Worm (Caenorhabditis elegans) whole organism, L2 larva: Measurements from ENCODE around the gene T23B5.4.
A peak's percentile ranks its signal among the peaks of the same experiment; 100 is the strongest.

Experiments
- F13H6.1 ChIP-seq: sonication (generic microtip); optimal IDR thresholded peaks from 2 replicates; lab custom pipeline; 2016; ENCODE audit warnings: missing genetic modification characterization, missing compliant biosample characterization
- ZK546.5 ChIP-seq: sonication (generic microtip); optimal IDR thresholded peaks from 2 replicates; lab custom pipeline; 2017; ENCODE audit warnings: missing biosample characterization, missing genetic modification characterization
- aly-2 ChIP-seq: fragments of 150-350 bp; optimal IDR thresholded peaks from 2 replicates; lab custom pipeline; 2014; ENCODE audit warnings: missing biosample characterization, missing genetic modification characterization
- ama-1 ChIP-seq: fragments of 150-350 bp; optimal IDR thresholded peaks from 2 replicates; lab custom pipeline; 2018; ENCODE audit warnings: inconsistent platforms
- blmp-1 ChIP-seq: sonication (generic microtip); optimal IDR thresholded peaks from 2 replicates; lab custom pipeline; 2017; ENCODE audit warnings: missing genetic modification characterization, mild to moderate bottlenecking, missing compliant biosample characterization, antibody characterized with exemption, moderate library complexity; ENCODE audit not compliant: insufficient read depth
- crh-2 ChIP-seq: sonication (generic microtip); optimal IDR thresholded peaks from 2 replicates; lab custom pipeline; 2017; ENCODE audit warnings: missing biosample characterization, missing genetic modification characterization
- dmd-4 ChIP-seq: sonication (generic microtip); optimal IDR thresholded peaks from 2 replicates; lab custom pipeline; 2017; ENCODE audit warnings: missing biosample characterization, missing genetic modification characterization
- elt-1 ChIP-seq: fragments of 150-350 bp; optimal IDR thresholded peaks from 2 replicates; lab custom pipeline; 2014; ENCODE audit warnings: missing biosample characterization, missing genetic modification characterization
- elt-3 ChIP-seq: sonication (generic microtip); optimal IDR thresholded peaks from 2 replicates; lab custom pipeline; 2017; ENCODE audit warnings: missing biosample characterization, missing genetic modification characterization
- fos-1 ChIP-seq: fragments of 150-350 bp; optimal IDR thresholded peaks from 2 replicates; lab custom pipeline; 2014; ENCODE audit warnings: missing biosample characterization, missing genetic modification characterization
- gmeb-1 ChIP-seq: fragments of 150-350 bp; optimal IDR thresholded peaks from 2 replicates; lab custom pipeline; 2014; ENCODE audit warnings: missing biosample characterization, missing genetic modification characterization
- lin-11 ChIP-seq: fragments of 150-350 bp; sonication (generic microtip); optimal IDR thresholded peaks from 2 replicates; lab custom pipeline; 2014; ENCODE audit warnings: missing biosample characterization, missing genetic modification characterization, inconsistent platforms, mixed read lengths
- lin-13 ChIP-seq: fragments of 150-350 bp; optimal IDR thresholded peaks from 2 replicates; lab custom pipeline; 2014; ENCODE audit warnings: missing biosample characterization, missing genetic modification reagents, missing genetic modification characterization
- lsy-2 ChIP-seq, 2 experiments: fragments of 150-350 bp in 1 of 2; sonication (generic microtip) in 1 of 2; optimal IDR thresholded peaks; 2 replicates each; lab custom pipeline; 2014 to 2017; ENCODE audit warnings: missing biosample characterization in 2 of 2, missing genetic modification characterization in 2 of 2
- mbf-1 ChIP-seq: sonication (generic microtip); optimal IDR thresholded peaks from 2 replicates; lab custom pipeline; 2017; ENCODE audit warnings: missing biosample characterization, missing genetic modification characterization
- mdl-1 ChIP-seq, 2 experiments: fragments of 150-350 bp in 1 of 2; sonication (generic microtip) in 1 of 2; optimal IDR thresholded peaks; 2 replicates each; lab custom pipeline; 2017; ENCODE audit warnings: missing biosample characterization in 2 of 2, missing genetic modification characterization in 2 of 2
- nhr-10 ChIP-seq: sonication (generic microtip); optimal IDR thresholded peaks from 2 replicates; lab custom pipeline; 2017; ENCODE audit warnings: missing biosample characterization, missing genetic modification characterization
- nhr-11 ChIP-seq: fragments of 150-350 bp; optimal IDR thresholded peaks from 2 replicates; lab custom pipeline; 2014; ENCODE audit warnings: missing biosample characterization, missing genetic modification characterization
- nhr-12 ChIP-seq: fragments of 150-350 bp; optimal IDR thresholded peaks from 2 replicates; lab custom pipeline; 2014; ENCODE audit warnings: missing biosample characterization, missing genetic modification characterization
- nhr-21 ChIP-seq: fragments of 150-350 bp; optimal IDR thresholded peaks from 2 replicates; lab custom pipeline; 2014; ENCODE audit warnings: missing biosample characterization, missing genetic modification characterization
- nhr-237 ChIP-seq: fragments of 150-350 bp; optimal IDR thresholded peaks from 2 replicates; lab custom pipeline; 2014; ENCODE audit warnings: missing biosample characterization, missing genetic modification characterization
- nhr-25 ChIP-seq: fragments of 150-350 bp; sonication (generic microtip); optimal IDR thresholded peaks from 3 replicates; lab custom pipeline; 2014; ENCODE audit warnings: missing biosample characterization, missing genetic modification characterization
- nhr-77 ChIP-seq: fragments of 150-350 bp; optimal IDR thresholded peaks from 2 replicates; lab custom pipeline; 2014; ENCODE audit warnings: missing biosample characterization, missing genetic modification characterization
- peb-1 ChIP-seq: fragments of 150-350 bp; optimal IDR thresholded peaks from 2 replicates; lab custom pipeline; 2014; ENCODE audit warnings: missing biosample characterization, missing genetic modification characterization
- skn-1 ChIP-seq: sonication (generic microtip); optimal IDR thresholded peaks from 2 replicates; lab custom pipeline; 2017; ENCODE audit warnings: missing biosample characterization, missing genetic modification characterization
- sma-3 ChIP-seq: sonication (generic microtip); optimal IDR thresholded peaks from 2 replicates; lab custom pipeline; 2016; ENCODE audit warnings: missing genetic modification reagents, missing genetic modification characterization, missing compliant biosample characterization
- sma-9 ChIP-seq, 2 experiments: fragments of 150-350 bp in 1 of 2; sonication (generic microtip) in 1 of 2; optimal IDR thresholded peaks; 2 replicates each; lab custom pipeline; 2014 to 2016; ENCODE audit warnings: missing genetic modification characterization in 2 of 2, mild to moderate bottlenecking in 1 of 2, missing biosample characterization in 1 of 2, missing compliant biosample characterization in 1 of 2, missing genetic modification reagents in 1 of 2, moderate library complexity in 1 of 2
- unc-39 ChIP-seq: fragments of 150-350 bp; optimal IDR thresholded peaks from 2 replicates; lab custom pipeline; 2014; ENCODE audit warnings: missing biosample characterization, missing genetic modification characterization
- unc-55 ChIP-seq: fragments of 150-350 bp; sonication (generic microtip); optimal IDR thresholded peaks from 3 replicates; lab custom pipeline; 2014; ENCODE audit warnings: missing biosample characterization, missing genetic modification reagents, missing genetic modification characterization
- zag-1 ChIP-seq: fragments of 150-350 bp; optimal IDR thresholded peaks from 2 replicates; lab custom pipeline; 2014; ENCODE audit warnings: missing biosample characterization, missing genetic modification characterization
- ztf-4 ChIP-seq: fragments of 150-350 bp; optimal IDR thresholded peaks from 2 replicates; lab custom pipeline; 2014; ENCODE audit warnings: missing biosample characterization, missing genetic modification characterization

T23B5.4 gene

ce11 chrIV:12698880-12699279 is 24.1 kb downstream of the T23B5.4 start:
- TF ChIP-seq mbf-1 (tag; lab: Kevin White, UChicago), result no peak
- no peak for TF ChIP-seq nhr-21 (tag; lab: Kevin White, UChicago)
- TF ChIP-seq gmeb-1 (tag; lab: Kevin White, UChicago), result peak; percentile 24
- TF ChIP-seq fos-1, result peak; percentile 79
- no peak for TF ChIP-seq nhr-237 (tag; lab: Kevin White, UChicago)
- peak; percentile 23 for TF ChIP-seq F13H6.1 (tag; lab: Kevin White, UChicago)
- no peak for TF ChIP-seq crh-2 (tag; lab: Kevin White, UChicago)

DNA sequence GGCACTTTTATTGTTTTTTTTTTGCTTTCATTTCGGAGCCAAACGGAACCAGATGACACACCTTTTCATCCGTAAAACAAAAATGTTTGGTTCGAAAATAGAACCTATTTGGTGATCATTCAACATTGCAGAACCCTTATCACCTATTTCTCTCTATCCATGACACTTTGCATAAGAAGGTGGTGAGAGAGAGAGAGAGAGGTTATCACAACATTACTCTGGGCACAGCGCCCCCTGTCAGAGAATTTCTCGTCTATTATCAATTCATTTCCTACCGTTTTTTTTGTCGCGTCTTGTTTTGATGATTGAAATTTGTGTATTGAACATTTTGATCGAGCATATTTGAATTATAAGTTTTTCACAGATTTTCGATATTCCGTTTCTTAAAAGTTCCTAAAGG is 25.4 kb downstream of the T23B5.4 start:
- no peak for TF ChIP-seq peb-1
- TF ChIP-seq fos-1, result peak; percentile 75
- TF ChIP-seq, all 48 proteins: peak for 1

DNA sequence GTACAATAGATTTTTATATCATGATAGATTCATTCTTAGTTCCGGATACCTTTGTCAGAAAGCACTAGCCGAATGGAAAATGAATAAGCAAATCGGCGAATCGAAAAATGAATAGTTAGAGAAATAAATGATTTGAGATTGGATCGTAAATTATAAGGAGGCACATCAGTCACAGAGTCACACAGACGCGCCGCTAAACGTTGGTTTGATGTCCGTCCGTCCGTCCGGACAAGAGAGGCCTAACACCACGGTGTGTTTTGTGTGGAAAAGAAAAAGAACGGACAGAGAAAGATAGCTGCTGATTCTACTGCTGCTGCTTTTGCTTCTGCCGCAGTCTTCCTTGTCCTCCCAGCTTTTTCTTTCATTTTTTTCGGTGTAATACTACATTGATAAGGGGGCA is 26.1 kb downstream of the T23B5.4 start:
- TF ChIP-seq zag-1 (tag; lab: Kevin White, UChicago) (no peak), gmeb-1 (tag; lab: Kevin White, UChicago) (no peak), fos-1 (peak; percentile 15)
- TF ChIP-seq, all 48 proteins: peak for 1

DNA sequence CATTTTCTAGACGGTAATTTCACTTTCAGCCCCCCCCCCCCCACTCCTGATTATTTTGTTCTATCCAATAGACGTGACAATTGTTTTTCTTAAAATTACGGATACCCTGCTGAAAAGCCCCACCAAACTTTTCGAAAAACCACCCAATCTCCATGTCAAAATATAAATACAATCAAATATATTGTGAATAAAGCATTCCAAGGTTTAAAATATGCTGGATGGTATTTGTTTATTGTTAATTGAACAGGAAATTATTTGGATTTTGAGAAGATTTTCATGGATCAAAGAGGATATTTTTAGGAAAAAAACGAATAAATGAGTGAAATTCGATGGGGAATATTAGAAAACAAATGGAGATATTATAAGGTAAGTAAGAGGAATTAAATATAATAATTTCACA is 29.0 kb downstream of the T23B5.4 start, which contains the start of gene C27D8.4:
Gene C27D8.4 (plus strand): TSS at position 301 of the 400 bp plus-strand sequence.
- no peak for TF ChIP-seq mdl-1 (tag; optimal IDR thresholded peaks at IDR 0.05; lab: Kevin White, UChicago)
- TF ChIP-seq elt-3, result no peak
- no peak for TF ChIP-seq ztf-4
- no peak for TF ChIP-seq unc-39 (tag; lab: Kevin White, UChicago)
- no peak for TF ChIP-seq elt-1 (tag; lab: Kevin White, UChicago)
- no peak for TF ChIP-seq nhr-77 (tag; lab: Kevin White, UChicago)
- TF ChIP-seq nhr-10 (tag; lab: Kevin White, UChicago), result no peak
- no peak for TF ChIP-seq nhr-25
- TF ChIP-seq nhr-11, result no peak
- TF ChIP-seq sma-3 (GFP tag; lab: Kevin White, UChicago), result no peak
- no peak for TF ChIP-seq unc-55
- no peak for TF ChIP-seq skn-1
- TF ChIP-seq lsy-2 (tag; optimal IDR thresholded peaks at IDR 0.05; lab: Kevin White, UChicago), result no peak
- TF ChIP-seq peb-1, result no peak
- no peak for TF ChIP-seq ZK546.5 (tag; lab: Kevin White, UChicago)
- no peak for TF ChIP-seq lin-13 (GFP tag; lab: Kevin White, UChicago)
- TF ChIP-seq ama-1, result no peak
- no peak for TF ChIP-seq blmp-1 (tag; lab: Kevin White, UChicago)

DNA sequence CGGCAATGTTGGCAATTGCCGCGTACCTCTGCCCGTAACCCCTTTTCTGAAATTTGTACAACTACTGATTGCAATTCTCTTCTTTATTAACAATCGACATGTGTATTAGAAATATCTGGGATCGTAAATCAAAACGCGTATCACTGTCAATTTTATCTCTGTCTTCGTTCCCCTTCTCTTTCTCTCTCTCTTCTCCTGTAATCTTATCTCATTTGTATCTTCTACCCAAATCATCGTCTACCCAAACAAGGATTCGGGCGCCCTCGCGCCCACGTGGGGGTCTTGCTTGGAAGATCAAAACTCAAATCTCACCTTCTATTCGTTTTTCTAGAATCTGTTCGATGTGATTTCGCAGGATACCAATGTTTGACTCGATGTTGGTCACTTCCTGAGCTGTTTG is 36.2 kb downstream of the T23B5.4 start, which contains the start of gene C27D8.2:
Gene C27D8.2 (plus strand): TSS at position 222 of the 400 bp plus-strand sequence.
- TF ChIP-seq mdl-1 (tag; optimal IDR thresholded peaks at IDR 0.05; lab: Kevin White, UChicago), result peak in 1 of 2 experiments; percentile 45
- TF ChIP-seq unc-55, result no peak
- peak; percentile 75 for TF ChIP-seq nhr-21 (tag; lab: Kevin White, UChicago)
- TF ChIP-seq blmp-1 (tag; lab: Kevin White, UChicago), result peak; percentile 12
- no peak for TF ChIP-seq mbf-1 (tag; lab: Kevin White, UChicago)
- TF ChIP-seq fos-1, result peak; percentile 7
- TF ChIP-seq dmd-4 (tag; lab: Kevin White, UChicago), result no peak
- TF ChIP-seq sma-9 (GFP tag; optimal IDR thresholded peaks at IDR 0.05; lab: Kevin White, UChicago), result peak; percentile 56
- TF ChIP-seq sma-9 (tag; optimal IDR thresholded peaks at IDR 0.05; lab: Kevin White, UChicago), result no peak

DNA sequence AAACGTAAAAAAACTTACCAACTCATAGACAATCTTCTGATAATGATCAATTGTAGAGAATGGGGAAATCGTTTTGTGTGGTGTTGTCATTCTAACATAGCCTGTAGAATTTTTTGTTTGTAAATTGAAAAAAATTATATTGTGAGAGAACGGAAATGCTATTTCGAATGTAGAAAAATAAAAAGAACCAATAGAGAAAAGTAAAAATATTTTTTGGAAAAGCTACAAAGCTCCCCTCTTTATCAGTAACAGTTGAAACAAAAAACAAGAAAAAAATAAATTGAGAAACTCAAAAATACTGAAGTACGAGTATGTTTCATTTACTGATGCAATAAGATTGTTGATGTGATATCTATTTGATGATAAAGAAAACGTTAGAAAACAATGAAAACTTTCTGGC is 36.8 kb downstream of the T23B5.4 start, which contains the start of gene C27D8.3:
Gene C27D8.3 (minus strand): TSS at position 101 of the 400 bp plus-strand sequence.
- TF ChIP-seq ZK546.5 (tag; lab: Kevin White, UChicago) (no peak), nhr-77 (tag; lab: Kevin White, UChicago) (no peak), nhr-11 (no peak), ama-1 (no peak), skn-1 (no peak), lin-11 (no peak), zag-1 (tag; lab: Kevin White, UChicago) (no peak), nhr-10 (tag; lab: Kevin White, UChicago) (no peak), elt-3 (no peak), crh-2 (tag; lab: Kevin White, UChicago) (no peak), F13H6.1 (tag; lab: Kevin White, UChicago) (no peak), unc-55 (no peak), nhr-12 (tag; lab: Kevin White, UChicago) (no peak), aly-2 (tag; lab: Kevin White, UChicago) (no peak)
